Fruit fly (Drosophila melanogaster) ovary, adult (tissue): ENCODE measurements around the gene Dcr-1.

Experiments
- CG17801 ChIP-seq: fragments of 200-800 bp; optimal IDR thresholded peaks from 2 replicates; lab custom pipeline; 2019; ENCODE audit warnings: missing biosample characterization, mild to moderate bottlenecking, missing genetic modification characterization, moderate library complexity; ENCODE audit not compliant: partially characterized antibody

Gene Dcr-1

DNA sequence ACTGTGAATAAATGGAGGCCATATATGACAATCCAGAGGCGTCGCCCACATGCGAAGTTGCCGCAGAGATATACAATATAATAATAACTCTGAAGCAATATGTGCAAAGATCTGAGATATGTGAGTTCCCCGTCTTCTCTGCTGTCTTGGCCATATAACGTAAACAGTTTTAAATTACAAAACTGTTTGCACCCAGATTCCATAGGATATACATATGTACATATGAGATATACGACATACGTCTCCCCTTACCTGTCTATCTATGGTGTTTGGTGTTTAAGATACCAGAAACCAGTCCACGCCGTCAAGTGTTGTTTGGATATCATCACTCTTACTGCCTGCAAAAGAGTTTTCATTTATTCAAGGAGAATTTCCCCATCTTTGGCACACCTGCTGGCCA lies 15.4 kb upstream of the Dcr-1 start:
- TF ChIP-seq CG17801: no peak

DNA sequence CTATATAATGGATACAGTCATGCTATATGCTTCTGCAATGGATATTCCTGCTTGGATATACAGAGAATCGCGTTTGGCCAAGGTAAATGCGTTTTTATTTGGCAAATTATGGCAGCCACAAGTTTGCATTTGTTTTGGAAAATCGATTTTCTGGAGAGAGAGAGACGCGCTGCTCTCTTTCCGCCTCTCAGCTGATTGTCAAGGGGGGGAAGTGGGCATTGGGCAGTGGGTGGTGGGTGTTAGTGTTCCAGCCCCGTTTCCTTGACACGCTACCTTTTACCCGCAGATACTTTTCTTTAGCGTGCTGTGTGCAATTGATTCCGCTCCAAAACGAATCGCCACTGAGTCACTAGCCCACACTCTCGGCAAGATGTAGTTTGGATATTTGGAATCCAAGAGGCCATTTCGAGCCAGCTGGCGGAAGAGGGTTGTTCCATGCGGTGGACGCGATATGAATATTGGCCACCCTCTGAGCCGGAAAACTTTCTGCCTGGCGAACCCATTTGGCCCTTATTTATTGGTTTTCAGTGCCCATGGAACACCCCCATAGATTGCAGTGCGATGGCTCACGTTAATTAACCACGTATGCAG lies 14.4 kb upstream of the Dcr-1 start:
- TF ChIP-seq CG17801: no peak

- no peak for TF ChIP-seq CG17801
Observed at dm6 chr3R:22753895-22754774, 13.2 kb upstream of the Dcr-1 start.

DNA sequence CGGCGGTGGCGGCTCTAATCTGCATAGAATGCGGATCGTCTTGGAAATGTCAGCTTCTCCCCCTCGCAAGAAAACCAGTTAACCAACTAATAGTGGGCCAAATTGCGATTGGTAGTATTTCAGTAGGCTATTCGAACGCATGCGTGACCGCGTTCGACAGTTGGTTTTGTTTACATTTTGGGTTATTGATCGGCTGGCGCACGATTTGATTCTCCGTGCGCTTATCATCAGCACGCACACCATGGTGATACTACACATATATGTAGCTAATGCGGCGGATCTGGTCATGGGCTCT lies 12.7 kb upstream of the Dcr-1 start:
- TF ChIP-seq CG17801: no peak

DNA sequence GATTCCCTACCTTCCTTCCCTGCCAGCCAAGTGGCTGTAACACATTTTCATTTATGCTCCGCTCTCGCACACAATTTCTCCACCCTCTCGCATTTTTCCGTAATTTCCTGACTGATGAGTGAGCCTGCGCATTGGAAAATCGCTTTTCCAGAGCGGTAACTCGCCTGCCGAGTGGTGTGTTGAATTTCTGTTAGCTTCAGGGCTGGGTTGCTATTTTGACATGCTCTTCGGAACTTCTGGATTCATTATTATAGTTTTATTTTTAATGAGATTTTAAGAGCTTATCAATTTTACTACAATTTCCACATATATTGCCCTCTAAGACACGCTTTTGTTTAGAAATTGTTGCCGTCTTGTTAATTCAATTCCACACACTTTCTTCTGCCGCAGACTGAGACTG lies 12.0 kb upstream of the Dcr-1 start:
- TF ChIP-seq CG17801: no peak

dm6 chr3R:22751698-22752097 lies 10.8 kb upstream of the Dcr-1 start:
- no peak for TF ChIP-seq CG17801

DNA sequence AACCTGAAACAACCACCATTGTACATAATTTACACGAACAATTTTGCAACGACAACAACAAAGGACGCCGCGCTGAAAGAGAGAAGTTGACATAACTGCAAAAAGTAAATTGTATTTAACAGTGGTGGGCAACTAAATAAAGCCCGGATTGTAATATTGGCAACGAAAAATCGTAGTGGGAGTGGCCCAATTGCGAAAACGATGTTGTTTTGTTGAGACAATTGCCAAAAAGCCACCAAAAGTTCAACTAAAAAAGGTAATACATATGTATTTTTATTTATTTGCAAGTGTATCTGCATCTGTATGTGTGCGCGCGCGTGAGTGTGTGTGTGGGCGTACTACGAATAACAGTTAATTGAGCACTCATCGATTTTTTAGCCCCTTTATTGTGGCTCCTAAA lies 10.2 kb upstream of the Dcr-1 start:
- no peak for TF ChIP-seq CG17801

- peak; percentile 67 for TF ChIP-seq CG17801
Observed at dm6 chr3R:22750534-22750947, 9.7 kb upstream of the Dcr-1 start, which contains the start of the genes rumi, CG7029 and Usp12-46. Gene rumi, minus strand, starts transcription at chr3R:22750597. Gene CG7029, plus strand, starts transcription at chr3R:22750901. Gene Usp12-46, plus strand, starts transcription at chr3R:22750901.

- no peak for TF ChIP-seq CG17801
Observed at dm6 chr3R:22750039-22750438, 9.1 kb upstream of the Dcr-1 start.

dm6 chr3R:22748956-22749355 lies 8.1 kb upstream of the Dcr-1 start, which contains the start of gene CG31139:
Gene CG31139, minus strand, starts transcription at chr3R:22749056.
- TF ChIP-seq CG17801: no peak

DNA sequence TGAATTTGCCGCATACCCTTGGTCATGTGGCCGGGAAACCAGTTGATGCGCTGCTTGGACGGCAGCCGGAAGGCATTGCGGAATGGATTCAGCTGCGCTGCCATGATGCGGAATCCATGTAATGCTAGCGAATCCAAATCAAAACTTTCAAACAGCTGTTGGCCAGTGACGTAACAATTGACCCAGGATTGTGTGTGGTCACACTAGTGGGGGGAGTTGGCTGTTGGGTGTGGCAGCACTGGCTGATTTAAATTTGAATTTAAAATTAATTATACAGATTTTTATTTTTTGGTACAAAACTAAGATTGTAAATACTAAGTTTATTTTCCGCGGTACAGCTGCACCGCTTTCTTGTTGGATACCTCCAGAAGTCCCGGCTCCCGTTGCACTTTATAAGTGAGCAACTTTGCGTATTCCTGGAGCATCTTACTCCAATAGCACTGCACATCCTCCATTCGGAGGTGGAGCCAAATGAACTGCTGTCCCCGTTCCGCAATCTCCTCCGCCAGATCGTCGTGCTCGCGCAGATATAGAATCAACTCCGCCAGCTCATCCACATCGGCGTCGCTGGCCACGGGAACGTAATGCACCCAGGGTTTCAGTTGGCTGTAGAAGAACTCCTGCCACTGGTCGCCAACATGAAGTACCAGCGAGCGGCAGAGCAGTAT lies 6.7 kb upstream of the Dcr-1 start, which contains the start of gene CG17141:
Gene CG17141 (minus strand): TSS at position 177 of the 668 bp plus-strand sequence.
- TF ChIP-seq CG17801: no peak

dm6 chr3R:22745432-22745831 lies 4.5 kb upstream of the Dcr-1 start, which contains the start of the genes vret and HP1c:
Gene vret, minus strand, starts transcription at chr3R:22745581.
Gene HP1c, plus strand, starts transcription at chr3R:22745620.
- no peak for TF ChIP-seq CG17801

DNA sequence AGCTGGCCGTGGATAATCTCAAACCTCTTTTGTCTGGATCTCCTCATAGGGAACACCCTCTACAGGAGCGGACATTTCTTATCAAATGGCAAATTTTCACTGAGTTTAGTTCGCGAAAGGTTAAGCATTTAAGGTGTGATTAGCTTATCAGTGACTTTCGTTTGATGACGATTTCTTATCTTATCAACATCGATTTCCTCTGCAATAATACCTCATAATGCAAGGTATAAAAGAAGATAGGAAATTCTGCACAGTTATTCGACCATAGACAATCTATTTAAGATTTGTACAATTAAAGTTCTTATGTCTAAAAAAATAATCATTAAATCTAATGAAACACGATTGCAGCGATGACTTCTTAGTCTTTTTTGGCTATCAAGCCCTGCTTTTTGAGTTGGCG lies 7.1 kb downstream of the Dcr-1 start, which contains the start of gene Takl2:
Gene Takl2 (minus strand): TSS at position 101 of the 400 bp plus-strand sequence.
- TF ChIP-seq CG17801: no peak

DNA sequence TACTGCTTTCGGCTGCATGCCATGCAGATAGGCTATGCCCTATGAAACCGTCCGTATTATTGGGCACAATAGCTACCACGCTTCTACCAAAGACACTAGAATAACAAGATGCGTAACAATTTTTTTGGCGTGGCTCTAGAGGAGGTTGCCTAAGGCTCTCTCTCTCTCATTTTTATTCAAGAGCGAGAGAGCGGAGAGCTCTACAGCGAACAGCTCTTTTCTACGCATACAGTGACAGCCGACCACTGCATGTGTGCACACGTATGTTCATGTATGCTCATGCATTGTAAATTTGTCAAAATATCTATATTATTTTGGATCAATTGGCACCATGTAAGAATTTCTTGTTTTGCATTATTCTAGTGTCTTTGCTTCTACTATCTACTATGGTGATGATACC lies 7.9 kb downstream of the Dcr-1 start:
- no peak for TF ChIP-seq CG17801

DNA sequence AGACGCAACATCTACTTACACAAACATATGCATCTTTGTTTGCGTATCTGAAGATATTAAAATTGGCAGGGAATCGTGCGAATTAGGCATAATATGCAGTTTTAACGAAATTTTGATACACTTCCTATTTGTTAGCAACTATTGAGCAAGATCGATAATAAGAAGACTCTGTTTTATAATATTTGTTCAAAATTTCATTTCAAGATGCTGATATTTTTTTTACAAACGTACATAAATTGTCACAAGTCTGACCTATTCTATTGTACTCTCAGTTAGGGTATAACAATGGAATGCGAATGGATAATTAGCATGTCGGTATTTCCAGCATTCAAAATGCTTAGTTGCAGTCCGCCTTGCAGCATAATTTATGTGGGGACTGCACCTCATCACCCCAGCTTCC lies 13.0 kb downstream of the Dcr-1 start:
- TF ChIP-seq CG17801: no peak

DNA sequence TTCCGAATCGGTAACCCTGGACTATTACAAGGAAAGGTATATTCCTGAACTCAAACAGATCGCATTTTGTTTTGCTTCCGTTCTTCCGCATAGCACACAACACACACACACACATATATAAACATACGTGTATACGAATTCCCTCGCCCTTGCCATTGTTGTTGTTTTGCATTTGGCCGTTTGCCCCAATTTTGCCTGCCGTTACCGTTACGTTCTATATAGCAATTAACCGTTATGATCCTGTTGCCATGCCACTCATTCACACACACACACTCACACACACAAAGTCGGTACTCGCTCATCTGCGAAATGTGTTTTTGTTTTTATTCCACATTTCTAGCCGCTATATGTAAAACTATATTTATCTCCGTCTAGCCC lies 13.4 kb downstream of the Dcr-1 start:
- no peak for TF ChIP-seq CG17801

- TF ChIP-seq CG17801: no peak
Observed at dm6 chr3R:22726771-22727455, 14.0 kb downstream of the Dcr-1 start, which contains the start of gene CG45049. Gene CG45049, plus strand, starts transcription at chr3R:22726967.
